Worm (Caenorhabditis elegans): ENCODE data around the gene C03B1.6.

C03B1.6 gene

ce11 chrX:6341513-6341912 is 8.6 kb upstream of the C03B1.6 start, which contains the start of gene C03B1.7:
Gene C03B1.7 (plus strand): TSS chrX:6341813.
- TF ChIP-seq dao-5 (tag; optimal IDR thresholded peaks at IDR 0.05): no peak
- TF ChIP-seq him-1 (tag; optimal IDR thresholded peaks at IDR 0.05): no peak
- no peak for TF ChIP-seq W03F9.2 (tag; optimal IDR thresholded peaks at IDR 0.05)

DNA sequence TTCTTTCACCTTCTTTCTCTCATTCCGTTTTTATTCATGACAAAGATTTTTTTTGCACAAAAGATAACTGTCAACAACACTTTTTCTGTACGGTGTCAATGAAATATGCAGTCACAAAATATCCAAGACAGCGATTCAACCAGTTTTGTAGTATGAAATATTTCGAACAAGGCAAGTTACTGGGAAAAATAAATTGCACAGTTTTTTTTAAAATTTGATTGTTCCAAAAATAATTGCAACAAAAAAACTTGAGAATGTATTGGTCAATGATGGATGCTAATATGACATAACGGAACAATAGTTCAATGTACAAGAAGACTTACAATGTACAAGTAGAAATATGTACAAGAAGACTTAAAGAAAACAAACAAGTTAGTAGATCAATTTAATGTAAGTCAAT is 4.3 kb upstream of the C03B1.6 start:
- TF ChIP-seq him-1 (tag; optimal IDR thresholded peaks at IDR 0.05) (no peak), W03F9.2 (tag; optimal IDR thresholded peaks at IDR 0.05) (no peak), dao-5 (tag; optimal IDR thresholded peaks at IDR 0.05) (no peak)

ce11 chrX:6347013-6347412 is 3.1 kb upstream of the C03B1.6 start, which contains the start of gene C03B1.9:
Gene C03B1.9 (minus strand): TSS chrX:6347113.
- no peak for TF ChIP-seq him-1 (tag; optimal IDR thresholded peaks at IDR 0.05)
- no peak for TF ChIP-seq W03F9.2 (tag; optimal IDR thresholded peaks at IDR 0.05)
- no peak for TF ChIP-seq dao-5 (tag; optimal IDR thresholded peaks at IDR 0.05)

DNA sequence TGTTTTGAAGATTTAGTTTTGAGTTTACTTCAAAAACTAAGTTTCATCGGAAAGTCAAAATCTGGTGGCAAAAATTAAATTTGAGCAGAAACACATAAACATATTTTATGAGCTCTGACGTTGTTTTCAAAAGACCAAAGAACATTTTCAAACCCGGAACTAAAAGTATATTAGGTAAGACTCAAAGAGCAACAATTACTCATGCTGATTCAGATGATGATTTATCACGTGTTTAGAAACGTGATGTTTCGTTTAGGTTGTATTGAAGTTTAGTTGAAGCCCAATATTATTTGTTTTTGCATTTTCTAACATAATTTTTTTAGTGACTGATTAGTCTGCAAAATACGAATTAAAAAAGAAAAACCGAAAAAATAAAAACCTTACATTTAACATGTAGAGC is 3.6 kb downstream of the C03B1.6 start:
- TF ChIP-seq dao-5 (tag; optimal IDR thresholded peaks at IDR 0.05) (no peak), W03F9.2 (tag; optimal IDR thresholded peaks at IDR 0.05) (no peak), him-1 (tag; optimal IDR thresholded peaks at IDR 0.05) (no peak)

ce11 chrX:6355030-6355635 is 5.0 kb downstream of the C03B1.6 start, which contains the start of gene C03B1.5:
Gene C03B1.5 (plus strand): TSS chrX:6355585.
- TF ChIP-seq dao-5 (tag; optimal IDR thresholded peaks at IDR 0.05) (no peak), him-1 (tag; optimal IDR thresholded peaks at IDR 0.05) (no peak), W03F9.2 (tag; optimal IDR thresholded peaks at IDR 0.05) (no peak)

- no peak for TF ChIP-seq W03F9.2 (tag; optimal IDR thresholded peaks at IDR 0.05)
- no peak for TF ChIP-seq dao-5 (tag; optimal IDR thresholded peaks at IDR 0.05)
- no peak for TF ChIP-seq him-1 (tag; optimal IDR thresholded peaks at IDR 0.05)
These were observed 7.7 kb downstream of the C03B1.6 start, which contains the start of gene C03B1.10 for ce11 chrX:6357772-6358171. Gene C03B1.10 (minus strand): TSS chrX:6357872.

- TF ChIP-seq him-1 (tag; optimal IDR thresholded peaks at IDR 0.05) (no peak), W03F9.2 (tag; optimal IDR thresholded peaks at IDR 0.05) (no peak), dao-5 (tag; optimal IDR thresholded peaks at IDR 0.05) (no peak)
These were observed 10.0 kb downstream of the C03B1.6 start for ce11 chrX:6360077-6360476.

DNA sequence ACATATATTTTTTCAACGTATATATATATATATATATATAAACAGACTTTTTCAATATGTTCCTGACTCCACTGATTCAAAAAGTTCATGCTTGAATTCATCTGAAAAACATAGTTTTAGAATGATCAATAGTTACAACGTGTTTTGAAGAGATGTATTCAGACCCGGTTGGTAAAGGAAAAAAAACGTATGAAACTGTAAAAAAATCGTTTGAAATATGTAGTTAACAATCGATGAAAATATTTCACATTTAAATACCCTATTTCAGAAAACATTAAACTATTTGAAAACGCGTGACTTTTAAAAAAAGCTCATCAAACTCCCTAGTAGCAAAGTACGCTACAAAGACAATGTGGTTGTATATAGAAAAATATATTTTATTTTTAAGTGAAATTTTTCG is 10.5 kb downstream of the C03B1.6 start, which contains the start of gene C03B1.14:
C03B1.14 (minus strand) TSS at position 101 of the 400 bp plus-strand sequence.
- TF ChIP-seq him-1 (tag; optimal IDR thresholded peaks at IDR 0.05) (no peak), dao-5 (tag; optimal IDR thresholded peaks at IDR 0.05) (no peak), W03F9.2 (tag; optimal IDR thresholded peaks at IDR 0.05) (no peak)

ce11 chrX:6364196-6364595 is 14.1 kb downstream of the C03B1.6 start, which contains the start of gene C03B1.4:
Gene C03B1.4 (plus strand): TSS chrX:6364496.
- TF ChIP-seq him-1 (tag; optimal IDR thresholded peaks at IDR 0.05) (no peak), dao-5 (tag; optimal IDR thresholded peaks at IDR 0.05) (no peak), W03F9.2 (tag; optimal IDR thresholded peaks at IDR 0.05) (no peak)

DNA sequence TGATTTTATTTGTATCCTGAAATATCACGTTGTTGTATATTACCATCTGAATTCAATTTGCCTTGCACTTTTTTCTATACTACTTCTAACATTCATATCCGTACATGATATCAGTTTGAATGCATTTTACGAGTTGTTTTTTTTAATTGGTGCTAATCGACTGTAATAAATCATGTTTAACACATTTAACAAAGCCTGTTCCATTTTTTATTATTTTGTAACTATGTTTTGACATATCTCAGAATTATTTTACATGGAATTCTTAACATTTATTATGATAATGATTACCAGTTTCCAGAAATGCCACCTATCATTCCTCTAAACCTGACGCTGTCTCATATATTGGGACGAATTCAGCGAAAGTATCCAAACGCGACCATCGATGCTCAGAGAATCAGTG is 15.6 kb downstream of the C03B1.6 start, which contains the start of gene C03B1.3:
C03B1.3 (plus strand) TSS at position 301 of the 400 bp plus-strand sequence.
- TF ChIP-seq dao-5 (tag; optimal IDR thresholded peaks at IDR 0.05) (no peak), him-1 (tag; optimal IDR thresholded peaks at IDR 0.05) (no peak), W03F9.2 (tag; optimal IDR thresholded peaks at IDR 0.05) (no peak)

DNA sequence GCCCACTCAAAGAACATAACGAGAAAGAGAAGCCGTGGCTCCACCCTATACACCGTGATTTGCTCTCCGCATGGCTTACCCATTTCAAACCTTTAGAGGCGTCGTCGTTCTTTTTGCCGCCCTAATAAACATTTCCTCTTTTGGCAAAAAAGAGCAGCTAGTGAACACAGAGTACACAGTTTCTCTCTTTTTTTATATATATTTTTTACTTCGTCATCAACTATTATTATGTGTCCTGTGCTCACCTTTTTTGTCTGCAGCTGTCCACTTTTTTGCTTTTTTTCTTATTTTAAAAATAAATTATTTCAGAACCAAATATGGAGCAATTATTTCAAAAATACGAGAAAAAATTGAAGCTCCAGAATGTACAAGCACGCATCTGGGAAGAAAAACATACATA is 19.6 kb downstream of the C03B1.6 start, which contains the start of gene C03B1.2:
C03B1.2 (plus strand) TSS at position 301 of the 400 bp plus-strand sequence.
- TF ChIP-seq W03F9.2 (tag; optimal IDR thresholded peaks at IDR 0.05) (no peak), dao-5 (tag; optimal IDR thresholded peaks at IDR 0.05) (no peak), him-1 (tag; optimal IDR thresholded peaks at IDR 0.05) (no peak)

DNA sequence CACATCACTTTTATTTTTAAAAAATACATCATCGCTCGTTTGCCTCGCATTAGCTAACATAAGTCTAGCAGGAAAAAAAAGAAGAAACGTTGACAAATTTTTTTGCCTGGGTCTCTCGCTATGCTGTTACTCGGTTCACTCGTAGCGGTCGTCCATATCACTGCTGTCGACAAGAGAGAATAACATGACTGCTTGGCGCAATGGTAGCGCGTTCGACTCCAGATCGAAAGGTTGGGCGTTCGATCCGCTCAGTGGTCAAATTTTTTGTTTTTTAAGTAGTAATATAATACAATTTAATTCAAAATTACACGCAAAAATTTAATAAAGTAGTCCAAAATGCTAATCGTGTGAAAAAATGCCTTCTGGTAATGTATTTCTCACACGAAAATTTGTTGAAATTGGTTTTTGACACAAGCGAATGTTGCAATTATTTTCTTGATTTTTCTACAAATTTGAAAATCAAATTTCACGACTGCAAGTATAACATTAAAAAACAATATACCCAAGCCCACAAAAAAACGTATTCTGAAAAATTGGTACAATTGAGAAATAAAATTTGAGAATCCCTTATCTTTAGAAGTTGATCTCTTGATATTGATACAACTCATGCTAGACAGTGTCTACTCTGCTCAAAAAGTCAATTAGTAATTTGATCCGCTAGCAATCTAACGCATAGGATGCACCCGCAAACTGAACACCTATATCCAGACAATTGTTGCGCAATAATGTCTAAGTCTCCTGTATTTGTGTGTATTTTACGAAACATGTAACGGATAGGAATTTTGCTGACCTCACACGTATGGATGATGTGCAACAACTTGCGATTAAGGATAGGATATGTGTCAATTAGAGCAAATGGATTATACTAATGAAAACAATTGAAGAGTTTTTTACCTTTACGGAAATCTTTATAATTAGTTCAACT is 21.3 kb downstream of the C03B1.6 start:
- TF ChIP-seq dao-5 (tag; optimal IDR thresholded peaks at IDR 0.05) (peak; percentile 64), him-1 (tag; optimal IDR thresholded peaks at IDR 0.05) (no peak), W03F9.2 (tag; optimal IDR thresholded peaks at IDR 0.05) (peak; percentile 3)

DNA sequence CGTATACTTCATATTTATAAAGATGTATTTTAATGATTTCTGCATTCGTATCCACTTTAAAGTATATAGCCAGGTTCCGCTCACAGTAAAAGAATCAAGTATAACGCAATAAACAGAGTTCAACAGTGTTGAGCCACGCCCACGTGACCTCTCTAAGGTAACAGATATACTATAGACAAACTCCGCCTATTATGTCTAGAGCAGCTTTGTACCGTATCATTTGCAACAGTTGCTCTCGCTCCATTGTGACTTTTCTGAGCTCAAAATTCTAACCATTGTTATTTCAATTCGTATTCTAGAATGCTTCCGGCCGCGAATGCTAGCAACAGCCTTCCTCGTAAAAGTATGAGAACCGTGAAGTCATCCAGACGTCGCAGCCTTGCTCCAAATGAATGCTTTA is 23.2 kb downstream of the C03B1.6 start, which contains the start of gene C03B1.17:
C03B1.17 (plus strand) TSS at position 301 of the 400 bp plus-strand sequence.
- TF ChIP-seq him-1 (tag; optimal IDR thresholded peaks at IDR 0.05) (no peak), W03F9.2 (tag; optimal IDR thresholded peaks at IDR 0.05) (no peak), dao-5 (tag; optimal IDR thresholded peaks at IDR 0.05) (no peak)

All from whole organism, L4/young adult.